Fruit fly (Drosophila melanogaster): Measurements from ENCODE around the gene Pvr.

The Pvr gene

dm6 chr2L:8266145-8266544 lies 26.5 kb upstream of the Pvr start:
- no peak for TF ChIP-seq CG8478 (optimal IDR thresholded peaks at IDR 0.05)
- no peak for TF ChIP-seq CTCF (optimal IDR thresholded peaks at IDR 0.05)

- no peak for TF ChIP-seq CG8478 (optimal IDR thresholded peaks at IDR 0.05)
- no peak for TF ChIP-seq CTCF (optimal IDR thresholded peaks at IDR 0.05)
Measured at dm6 chr2L:8257401-8258266, 18.0 kb upstream of the Pvr start, which contains the start of gene CG8086. CG8086 (minus strand) TSS chr2L:8257502.

DNA sequence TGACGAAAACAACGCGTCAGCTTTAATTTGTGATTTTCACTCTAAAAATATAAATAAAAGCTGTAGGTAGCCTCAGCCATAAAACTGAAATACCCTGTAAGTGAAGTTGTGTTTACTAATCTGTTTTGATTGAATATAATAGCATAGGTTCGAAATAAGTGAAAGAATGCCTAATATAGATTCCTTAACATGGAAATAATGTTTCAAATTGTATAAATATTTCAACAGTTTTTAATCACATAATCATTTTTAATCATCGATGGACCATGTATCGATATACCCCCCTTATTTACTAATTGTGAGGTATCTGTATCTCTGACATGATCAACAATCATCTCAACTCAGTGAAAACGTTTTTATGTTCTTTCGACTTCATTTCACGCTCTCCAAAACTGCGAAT lies 15.7 kb upstream of the Pvr start:
- TF ChIP-seq CTCF (optimal IDR thresholded peaks at IDR 0.05), result no peak

DNA sequence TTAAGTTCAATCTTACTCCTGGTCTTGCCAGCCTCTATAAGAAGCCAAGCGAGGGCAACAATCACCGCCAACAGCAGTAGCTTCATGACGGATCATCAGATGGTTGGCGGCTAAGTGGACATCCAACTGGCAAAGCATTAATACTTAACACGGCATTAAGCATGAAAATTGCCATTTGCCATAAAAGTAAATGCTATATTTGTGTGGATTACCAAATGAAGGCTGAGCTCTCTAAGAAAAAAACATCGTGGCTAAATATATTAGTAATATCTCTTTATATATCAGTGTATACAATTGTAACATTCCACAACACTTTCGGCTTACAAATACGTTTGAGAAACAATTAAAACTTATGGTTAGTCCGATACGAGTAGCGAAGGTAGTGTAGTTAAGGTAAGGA lies 4.2 kb upstream of the Pvr start, which contains the start of gene CG43057:
Gene CG43057 (minus strand): TSS at position 101 of the 400 bp plus-strand sequence.
- TF ChIP-seq CTCF (optimal IDR thresholded peaks at IDR 0.05) (no peak), CG8478 (optimal IDR thresholded peaks at IDR 0.05) (no peak)

- TF ChIP-seq CTCF (optimal IDR thresholded peaks at IDR 0.05) (no peak), CG8478 (optimal IDR thresholded peaks at IDR 0.05) (no peak)
Measured at dm6 chr2L:8242186-8242585, 2.5 kb upstream of the Pvr start, which contains the start of gene CG14277. CG14277 (plus strand) TSS chr2L:8242486.

- TF ChIP-seq CG8478 (optimal IDR thresholded peaks at IDR 0.05) (no peak), CTCF (optimal IDR thresholded peaks at IDR 0.05) (no peak)
Measured at dm6 chr2L:8241700-8242099, 2.0 kb upstream of the Pvr start, which contains the start of gene Spn28F. Spn28F (minus strand) TSS chr2L:8241800.

DNA sequence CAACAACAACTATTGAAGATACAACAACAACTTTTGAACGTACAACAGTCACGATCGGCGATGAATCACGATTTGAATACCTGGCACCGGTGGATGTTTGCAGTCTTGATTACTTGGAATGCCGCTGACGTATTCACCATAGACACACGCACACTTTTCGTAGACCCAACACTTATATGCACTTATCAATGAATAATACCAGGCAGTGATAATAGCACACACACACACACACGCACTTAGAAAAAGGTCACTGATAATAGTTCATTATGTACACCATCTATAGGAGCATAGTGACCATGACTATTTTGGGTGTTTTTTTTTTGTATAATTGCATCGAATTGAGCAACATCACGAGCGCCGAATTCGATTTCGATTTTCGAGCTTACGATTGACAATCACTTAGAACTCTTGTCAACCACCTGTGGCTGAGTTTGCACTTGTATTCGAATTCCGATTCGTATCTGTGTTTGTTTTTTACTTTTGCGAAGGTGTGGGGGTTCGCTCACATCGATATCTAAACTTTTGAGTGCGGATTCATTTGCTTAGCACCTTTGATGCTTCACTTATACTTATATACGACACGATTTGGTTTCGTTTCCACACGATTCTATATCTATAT lies 537 bp downstream of the Pvr start:
- TF ChIP-seq CG8478 (optimal IDR thresholded peaks at IDR 0.05) (no peak), CTCF (optimal IDR thresholded peaks at IDR 0.05) (no peak)

DNA sequence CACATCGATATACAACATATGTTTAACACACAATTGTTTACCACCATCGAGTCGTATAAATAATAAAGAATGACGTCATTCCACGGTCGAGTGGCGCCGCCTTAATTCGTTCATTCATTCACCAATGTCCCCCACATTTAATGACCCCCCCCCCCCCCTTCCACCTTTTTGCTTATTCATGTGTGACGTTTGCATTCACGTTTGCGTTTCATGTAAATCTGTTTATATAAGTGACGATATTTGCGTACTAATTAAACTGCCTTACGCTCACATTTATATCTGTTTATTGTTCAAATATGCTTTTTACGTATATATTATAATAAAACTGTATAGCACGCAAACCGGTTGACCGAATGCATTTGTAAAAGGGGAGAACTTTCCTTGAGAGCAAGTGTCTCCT lies 6.1 kb downstream of the Pvr start:
- TF ChIP-seq CTCF (optimal IDR thresholded peaks at IDR 0.05), result no peak
- TF ChIP-seq CG8478 (optimal IDR thresholded peaks at IDR 0.05), result no peak

DNA sequence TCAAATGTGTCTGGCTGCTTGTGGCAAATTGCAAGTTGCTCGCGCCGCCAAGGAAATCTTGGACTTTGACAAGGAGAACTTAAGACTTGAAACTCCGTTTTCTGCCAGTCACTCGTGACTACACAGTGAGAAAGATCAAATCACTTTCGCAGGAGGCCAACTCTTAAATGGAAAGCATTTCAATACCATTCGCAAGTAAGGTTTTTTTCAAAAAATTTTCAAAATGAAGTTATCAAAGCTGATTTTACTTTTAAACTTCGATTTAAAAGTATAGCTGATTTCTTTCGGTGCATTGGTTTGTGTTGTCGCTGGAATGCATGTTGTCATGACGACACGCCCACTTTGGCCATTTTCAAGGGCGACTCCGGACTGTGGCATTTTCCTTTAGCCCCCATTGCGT lies 7.3 kb downstream of the Pvr start:
- no peak for TF ChIP-seq CTCF (optimal IDR thresholded peaks at IDR 0.05)
- no peak for TF ChIP-seq CG8478 (optimal IDR thresholded peaks at IDR 0.05)

- TF ChIP-seq CTCF (optimal IDR thresholded peaks at IDR 0.05) (no peak), CG8478 (optimal IDR thresholded peaks at IDR 0.05) (no peak)
Measured at dm6 chr2L:8230255-8230654, 9.4 kb downstream of the Pvr start.

DNA sequence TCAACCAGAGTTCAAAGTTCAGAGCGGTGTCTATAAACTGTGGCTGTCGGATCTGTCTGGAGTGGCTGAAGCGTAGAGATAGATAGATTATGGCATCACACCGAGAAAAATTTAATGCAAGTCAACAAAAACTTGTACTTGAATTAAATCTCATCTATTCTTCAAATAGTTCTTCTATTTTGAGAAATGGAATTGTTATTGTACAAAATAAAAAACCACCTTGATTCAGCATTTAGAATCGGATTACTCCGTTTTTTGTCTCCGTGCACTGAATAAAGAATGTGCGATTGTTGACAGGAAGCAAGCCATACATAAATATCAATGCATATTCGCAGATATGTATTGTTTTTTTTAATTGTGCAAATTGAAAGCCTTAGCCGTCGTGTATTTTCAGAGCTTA lies 10.1 kb downstream of the Pvr start:
- TF ChIP-seq CG8478 (optimal IDR thresholded peaks at IDR 0.05) (no peak), CTCF (optimal IDR thresholded peaks at IDR 0.05) (no peak)

DNA sequence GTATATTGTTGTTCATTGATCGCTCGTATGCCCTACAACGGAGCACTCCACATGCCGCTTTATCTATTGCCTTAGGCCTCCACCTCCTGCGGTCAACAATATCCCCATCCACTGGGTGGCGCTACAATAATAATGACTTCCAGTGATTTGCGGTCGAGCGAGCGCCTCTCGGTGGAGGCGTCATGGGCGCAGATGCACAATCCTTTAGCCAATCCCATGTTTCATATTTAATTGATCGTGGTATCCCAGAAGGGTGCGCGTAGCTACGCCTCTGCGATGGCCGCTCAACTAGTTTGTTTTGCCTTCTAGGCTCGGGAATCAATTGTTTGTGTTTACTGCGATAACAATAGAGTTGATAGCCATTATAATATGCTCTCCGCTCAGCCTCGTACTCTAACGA lies 10.5 kb downstream of the Pvr start:
- TF ChIP-seq CG8478 (optimal IDR thresholded peaks at IDR 0.05), result no peak
- no peak for TF ChIP-seq CTCF (optimal IDR thresholded peaks at IDR 0.05)

DNA sequence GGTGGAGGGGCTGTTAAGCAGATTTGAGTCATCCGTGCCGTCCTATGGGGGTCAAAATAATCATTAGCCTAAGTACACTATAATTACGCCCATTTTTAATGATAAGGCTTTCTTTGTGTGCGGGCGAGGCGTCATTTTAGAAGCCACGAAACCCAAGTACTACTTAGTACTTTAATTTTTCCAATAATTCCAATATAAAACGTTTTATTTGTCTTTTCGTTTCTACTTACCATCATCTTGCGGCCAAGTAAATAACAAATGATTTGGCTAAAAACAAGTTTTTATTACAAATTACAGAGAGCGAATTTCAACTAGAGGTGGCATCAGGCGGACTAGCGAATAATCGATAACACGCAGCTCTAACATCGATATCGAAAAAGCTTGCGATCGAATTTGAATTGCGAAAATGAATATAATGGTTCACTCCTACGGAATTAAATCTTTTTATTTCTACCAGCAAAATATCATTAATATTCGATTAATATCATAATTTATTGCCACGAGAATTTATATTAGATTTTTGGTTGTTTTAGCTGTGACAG lies 19.2 kb downstream of the Pvr start, which contains the start of gene Snx6:
Gene Snx6 (minus strand): TSS at position 349 of the 542 bp plus-strand sequence.
- TF ChIP-seq CTCF (optimal IDR thresholded peaks at IDR 0.05) (no peak), CG8478 (optimal IDR thresholded peaks at IDR 0.05) (no peak)

DNA sequence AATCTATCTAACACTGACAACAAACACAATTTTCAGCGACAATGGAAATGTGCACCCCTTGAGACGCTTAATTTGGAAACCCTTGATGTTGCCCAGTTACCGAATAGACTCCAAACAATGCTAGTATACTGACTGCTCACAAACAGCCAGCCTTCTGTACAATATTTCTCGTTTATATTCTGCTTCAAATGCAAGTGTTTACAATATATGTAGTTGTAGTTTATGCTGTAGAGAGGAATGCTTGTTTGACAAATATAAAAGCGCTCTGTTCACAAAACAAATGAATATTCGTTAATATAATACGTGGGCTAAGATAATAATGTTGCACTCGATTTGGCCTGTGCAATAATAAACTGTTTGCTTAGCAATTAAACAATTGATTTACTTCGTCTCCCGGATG lies 21.8 kb downstream of the Pvr start, which contains the start of gene CG8292:
Gene CG8292 (minus strand): TSS at position 101 of the 400 bp plus-strand sequence.
- TF ChIP-seq CTCF (optimal IDR thresholded peaks at IDR 0.05), result no peak

DNA sequence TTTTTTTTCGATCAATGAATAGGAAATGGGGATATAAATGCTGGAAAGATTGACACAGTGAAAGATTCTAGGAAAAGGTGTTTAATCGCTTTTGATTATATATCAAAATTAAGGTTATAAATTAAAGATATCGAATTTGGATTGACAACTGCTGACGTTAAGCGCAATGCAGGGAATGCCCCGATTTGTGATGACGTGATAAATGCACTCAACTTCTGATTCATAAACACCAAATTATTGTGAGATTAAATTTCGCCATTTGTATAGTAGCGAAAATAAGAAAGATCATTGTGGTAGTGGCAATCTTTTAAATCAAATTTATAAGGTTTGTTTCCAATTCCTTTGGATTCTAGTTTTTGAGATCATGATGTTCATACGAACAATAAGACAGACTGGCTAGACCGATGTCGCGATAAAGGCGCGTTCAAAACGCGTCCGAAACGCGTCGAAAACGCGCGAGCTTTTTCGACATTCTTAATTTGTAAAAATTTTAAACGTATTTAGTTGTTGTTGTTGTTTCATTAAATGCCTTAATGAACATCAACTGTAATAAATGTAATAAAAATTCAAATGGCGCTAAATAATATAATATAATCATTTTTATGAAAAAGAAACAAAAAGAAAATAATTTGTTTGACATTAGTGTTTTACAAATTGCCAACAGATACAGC lies 24.3 kb downstream of the Pvr start, which contains the start of gene CG8349:
Gene CG8349 (plus strand): TSS at position 657 of the 671 bp plus-strand sequence.
- TF ChIP-seq CTCF (optimal IDR thresholded peaks at IDR 0.05) (no peak), CG8478 (optimal IDR thresholded peaks at IDR 0.05) (no peak)
